Worm (Caenorhabditis elegans): Measurements from ENCODE around the gene grl-14.

DNA sequence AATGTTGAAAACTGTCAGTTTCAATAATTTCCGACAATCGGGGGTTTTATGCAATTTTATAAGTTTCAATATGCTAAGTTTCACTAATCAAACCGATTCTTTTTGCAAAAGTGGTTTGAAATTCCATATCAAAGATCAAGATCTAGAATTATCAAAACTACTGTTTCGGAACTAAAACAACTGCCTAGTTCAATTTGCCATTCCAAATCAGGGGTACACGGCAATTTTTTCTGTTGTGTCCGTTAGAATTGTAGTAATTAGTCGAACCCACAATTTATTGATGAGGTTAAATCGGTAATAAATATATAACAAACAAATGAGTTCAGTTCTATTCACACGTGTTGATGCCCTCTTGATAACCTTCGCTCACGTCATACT is 39.5 kb upstream of the grl-14 start:
- TF ChIP-seq unc-39 (tag; optimal IDR thresholded peaks at IDR 0.05) (no peak), pqm-1 (tag; optimal IDR thresholded peaks at IDR 0.05) (no peak), nhr-12 (tag; optimal IDR thresholded peaks at IDR 0.05) (no peak), nhr-23 (tag; optimal IDR thresholded peaks at IDR 0.05) (no peak), snpc-4 (tag; optimal IDR thresholded peaks at IDR 0.05) (no peak), ztf-4 (tag; optimal IDR thresholded peaks at IDR 0.05) (no peak)
